Worm (Caenorhabditis elegans) whole organism, early embryonic: Measurements from ENCODE around the gene cyl-1.

Experiments used
- B0310.2 ChIP-seq: sonication (generic microtip); optimal IDR thresholded peaks from 2 replicates; lab custom pipeline; 2016; ENCODE audit warnings: mild to moderate bottlenecking, missing genetic modification characterization, missing compliant biosample characterization
- aly-1 ChIP-seq: sonication (generic microtip); optimal IDR thresholded peaks from 2 replicates; lab custom pipeline; 2016; ENCODE audit warnings: missing genetic modification characterization, missing compliant biosample characterization
- ceh-13 ChIP-seq: fragments of 200-800 bp; sonication (Bioruptor generic); optimal IDR thresholded peaks from 2 replicates; lab custom pipeline; 2018; ENCODE audit warnings: mild to moderate bottlenecking, missing genetic modification characterization, missing compliant biosample characterization
- pes-1 ChIP-seq: fragments of 200-800 bp; sonication (Bioruptor generic); IDR thresholded peaks from 2 replicates; pipeline ENCODE4 v1.3.6; 2022; ENCODE audit warnings: missing genetic modification reagents, missing genetic modification characterization, missing compliant biosample characterization
- tbx-11 ChIP-seq: fragments of 200-800 bp; sonication (Bioruptor generic); IDR thresholded peaks from 2 replicates; pipeline ENCODE4 v1.3.6; 2022; ENCODE audit warnings: missing genetic modification characterization, missing compliant biosample characterization

- TF ChIP-seq tbx-11 (GFP tag; lab: Robert Waterston, UW) = no peak
- TF ChIP-seq B0310.2 (tag; lab: Kevin White, UChicago) = no peak
- no peak for TF ChIP-seq ceh-13
- TF ChIP-seq aly-1 = no peak
- TF ChIP-seq pes-1 (GFP tag; lab: Robert Waterston, UW) = no peak
Observed at ce11 chrV:11945429-11945828, 48.1 kb downstream of the cyl-1 start.
